Worm (Caenorhabditis elegans) whole organism, L1 larva: ENCODE data around the gene dpr-1.

Source experiments
- elt-3 ChIP-seq, 6 experiments: fragments of 150-350 bp in 1 of 6; sonication (generic microtip); optimal IDR thresholded peaks; 2 replicates each; lab custom pipeline; 2017 to 2018; ENCODE audit warnings: missing biosample characterization in 6 of 6, missing genetic modification characterization in 6 of 6, inconsistent platforms in 1 of 6
- irx-1 ChIP-seq: sonication (generic microtip); optimal IDR thresholded peaks from 2 replicates; lab custom pipeline; 2016; ENCODE audit warnings: missing genetic modification characterization, missing compliant biosample characterization

ce11 chrV:13909400-13909799 lies 32.6 kb downstream of the dpr-1 start, which contains the start of gene C06B3.7:
- TF ChIP-seq irx-1 (tag; lab: Kevin White, UChicago) (peak; percentile 63), elt-3 (tag; optimal IDR thresholded peaks at IDR 0.05; lab: Kevin White, UChicago) (peak in 4 of 6 experiments; percentile 16 to 97 (median 50))
